Worm (Caenorhabditis elegans) whole organism, dauer: Measurements from ENCODE around the gene Y4C6B.4.

Source experiments
- unc-62 ChIP-seq: sonication (generic microtip); optimal IDR thresholded peaks from 2 replicates; lab custom pipeline; 2017; ENCODE audit warnings: missing biosample characterization, missing genetic modification reagents, missing genetic modification characterization

The Y4C6B.4 gene

DNA sequence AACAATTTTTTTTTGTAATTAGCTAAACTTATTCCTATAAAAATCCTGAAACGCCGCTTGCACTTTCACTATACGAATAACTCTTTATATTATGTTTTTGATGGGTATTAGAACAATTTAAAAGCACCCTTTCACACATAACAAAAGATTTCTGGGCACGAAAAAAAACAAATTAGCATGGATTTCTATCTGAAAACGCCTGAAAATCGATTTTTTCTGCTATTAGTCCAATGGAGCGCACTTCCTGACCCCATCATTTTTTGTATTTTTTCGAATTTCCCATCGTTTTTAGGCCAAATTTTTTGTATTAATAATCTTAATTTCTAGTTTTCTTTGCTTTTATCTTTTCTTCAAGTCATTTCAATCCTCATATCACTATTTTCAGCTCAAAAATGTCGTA, 43.2 kb downstream of the Y4C6B.4 start, which contains the start of gene F41H10.3:
Gene F41H10.3, plus strand, starts transcription at position 388 of the 400 bp plus-strand sequence.
- no peak for TF ChIP-seq unc-62

DNA sequence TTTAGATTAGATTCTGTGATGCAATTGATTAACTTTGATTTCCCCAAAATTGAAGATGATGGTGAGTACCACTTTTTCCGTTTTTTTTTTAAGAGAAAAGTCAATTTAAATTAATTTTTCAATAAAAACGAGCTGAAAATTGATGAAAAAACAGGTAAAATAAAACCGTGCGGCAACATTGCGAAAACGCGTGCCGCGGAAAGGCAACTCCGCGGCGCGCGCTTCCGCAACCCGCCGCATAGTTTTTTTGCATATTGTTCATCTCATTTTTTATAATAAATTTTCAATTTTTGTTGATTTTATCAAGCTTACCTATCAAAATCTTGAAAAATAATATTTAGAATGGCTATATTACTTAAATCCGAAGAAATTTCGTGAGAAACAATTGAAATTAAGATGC, 44.7 kb downstream of the Y4C6B.4 start:
- TF ChIP-seq unc-62: no peak

DNA sequence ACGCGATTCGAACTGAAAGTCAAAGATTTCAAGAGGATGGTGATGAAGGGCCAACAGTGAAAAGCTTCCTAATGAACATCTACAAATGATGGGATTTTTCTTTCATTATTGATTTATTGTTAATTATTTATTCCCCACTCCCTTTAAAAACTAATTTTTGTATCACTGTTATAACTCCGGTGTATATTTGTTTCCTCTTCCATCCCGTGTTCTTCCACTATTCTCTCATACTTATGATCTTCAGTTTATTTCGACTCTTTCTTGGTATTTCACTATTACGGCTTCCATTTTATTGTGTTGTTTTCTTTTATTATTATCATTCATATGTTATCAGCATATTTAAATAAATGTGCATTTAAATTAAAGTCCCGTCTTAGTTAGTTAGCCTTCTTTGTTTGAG, 48.1 kb downstream of the Y4C6B.4 start:
- TF ChIP-seq unc-62: no peak

DNA sequence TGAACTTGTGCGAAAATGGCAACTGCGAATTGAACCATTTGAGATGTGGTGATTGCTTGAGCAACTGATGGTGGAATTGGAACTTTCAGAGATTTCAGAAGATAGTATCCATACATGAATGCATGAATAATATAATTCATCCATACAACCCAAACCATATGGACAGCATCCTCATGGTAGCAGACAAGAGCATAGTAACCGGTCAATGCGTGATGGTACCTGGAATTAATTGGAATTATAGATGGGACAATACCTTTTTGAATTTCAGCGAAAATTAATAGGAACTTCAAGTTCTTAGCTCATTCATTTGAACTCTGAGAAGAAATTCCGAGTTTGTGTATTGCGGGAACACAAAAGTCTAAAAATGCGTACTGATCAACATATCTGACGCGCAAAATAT, 48.7 kb downstream of the Y4C6B.4 start:
- no peak for TF ChIP-seq unc-62

DNA sequence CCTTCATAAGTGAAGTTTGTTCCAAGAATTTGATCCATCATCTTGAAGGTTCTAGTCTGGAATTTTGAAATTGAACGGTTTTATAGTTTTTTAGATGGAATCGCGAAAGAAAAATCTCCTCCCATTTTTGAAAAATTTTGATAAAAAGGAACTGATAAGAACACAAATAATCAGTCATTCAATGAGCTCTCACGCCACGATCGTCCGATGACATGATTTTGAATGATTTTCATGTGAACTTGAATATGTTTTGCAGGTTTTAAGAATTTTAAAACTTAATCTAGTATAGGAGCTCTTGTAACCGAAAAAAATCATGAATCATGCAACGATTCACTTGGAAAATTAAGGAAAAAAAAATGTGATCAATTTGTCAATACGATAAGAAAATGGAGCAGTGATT, 50.8 kb downstream of the Y4C6B.4 start, which contains the start of gene elo-5:
Gene elo-5, minus strand, starts transcription at position 56 of the 400 bp plus-strand sequence.
- TF ChIP-seq unc-62: no peak
